Worm (Caenorhabditis elegans): ENCODE data around the gene F29B9.5.

DNA sequence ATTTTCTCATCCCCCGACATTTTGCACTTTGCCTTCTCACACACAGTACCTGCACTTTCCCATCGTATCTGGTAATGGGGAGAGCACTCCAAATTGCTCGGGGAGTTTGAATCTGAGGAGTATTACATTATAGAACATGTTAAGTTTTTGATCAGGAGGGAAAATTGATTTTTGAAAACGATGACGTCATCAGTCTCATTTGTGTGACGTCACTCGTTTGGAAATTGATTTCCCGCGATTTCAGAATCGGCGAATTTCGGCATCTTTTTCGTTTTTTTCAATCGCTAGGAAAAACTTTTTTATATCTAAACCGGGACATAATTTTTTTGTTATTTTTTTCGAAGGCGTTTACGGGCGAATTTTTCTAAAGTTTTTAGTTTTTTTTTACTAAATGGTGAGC, 21.1 kb downstream of the F29B9.5 start:
- no peak for TF ChIP-seq lsy-2 (tag; optimal IDR thresholded peaks at IDR 0.05)
- no peak for TF ChIP-seq ztf-11 (tag; optimal IDR thresholded peaks at IDR 0.05)
- no peak for TF ChIP-seq sem-2 (GFP tag; optimal IDR thresholded peaks at IDR 0.05)
- TF ChIP-seq lin-13 (tag; optimal IDR thresholded peaks at IDR 0.05), result no peak
- no peak for TF ChIP-seq unc-120 (tag; optimal IDR thresholded peaks at IDR 0.05; ENCODE audit: poor library complexity, severe bottlenecking)

All from whole organism, mixed stage, embryonic.